Fruit fly (Drosophila melanogaster) whole organism, adult: Measurements from ENCODE around the gene bbx.
A peak's percentile ranks its signal among the peaks of the same experiment; 100 is the strongest.

Experiments used
- CG11617 ChIP-seq: fragments of 200-800 bp; sonication (Bioruptor generic); optimal IDR thresholded peaks from 2 replicates; lab custom pipeline; 2017; ENCODE audit warnings: mild to moderate bottlenecking, missing biosample characterization, missing genetic modification reagents, missing genetic modification characterization
- CG12768 ChIP-seq: fragments of 200-800 bp; sonication (Bioruptor generic); optimal IDR thresholded peaks from 2 replicates; lab custom pipeline; 2017; ENCODE audit warnings: missing biosample characterization, missing genetic modification characterization, mild to moderate bottlenecking, moderate library complexity, missing genetic modification reagents
- CG1620 ChIP-seq: fragments of 200-800 bp; sonication (Bioruptor generic); optimal IDR thresholded peaks from 2 replicates; lab custom pipeline; 2016; ENCODE audit warnings: missing biosample characterization, missing genetic modification characterization
- CG33017 ChIP-seq: fragments of 200-800 bp; sonication (Bioruptor generic); optimal IDR thresholded peaks from 2 replicates; lab custom pipeline; 2018; ENCODE audit warnings: missing biosample characterization, mild to moderate bottlenecking, missing genetic modification characterization, moderate library complexity
- CG5204 ChIP-seq: fragments of 200-800 bp; sonication (Bioruptor generic); optimal IDR thresholded peaks from 2 replicates; lab custom pipeline; 2016; ENCODE audit warnings: missing biosample characterization, missing genetic modification characterization
- CG7101 ChIP-seq: fragments of 200-800 bp; sonication (Bioruptor generic); optimal IDR thresholded peaks from 2 replicates; lab custom pipeline; 2018; ENCODE audit warnings: missing biosample characterization, mild to moderate bottlenecking, missing genetic modification characterization, moderate library complexity
- Mnt ChIP-seq: fragments of 200-800 bp; sonication (Bioruptor generic); optimal IDR thresholded peaks from 2 replicates; lab custom pipeline; 2016; ENCODE audit warnings: missing biosample characterization, mild to moderate bottlenecking, missing genetic modification characterization
- bab1 ChIP-seq: fragments of 200-800 bp; sonication (Bioruptor generic); optimal IDR thresholded peaks from 3 replicates; lab custom pipeline; 2019; ENCODE audit warnings: missing biosample characterization, mild to moderate bottlenecking, missing genetic modification characterization, moderate library complexity
- cnc ChIP-seq, 2 experiments: fragments of >200 bp; optimal IDR thresholded peaks; 2 replicates each; lab custom pipeline; 2017
- kay ChIP-seq: fragments of 200-800 bp; sonication (Bioruptor generic); peaks from one replicate; lab custom pipeline; 2016; ENCODE audit warnings: missing biosample characterization, missing genetic modification characterization, borderline replicate concordance
- pad ChIP-seq: fragments of 200-800 bp; sonication (Bioruptor generic); optimal IDR thresholded peaks from 3 replicates; lab custom pipeline; 2017; ENCODE audit warnings: missing biosample characterization, missing genetic modification characterization, mild to moderate bottlenecking, moderate library complexity, missing genetic modification reagents
- toe ChIP-seq: fragments of 200-800 bp; sonication (Bioruptor generic); optimal IDR thresholded peaks from 2 replicates; lab custom pipeline; 2016; ENCODE audit warnings: missing biosample characterization, missing genetic modification characterization

- TF ChIP-seq cnc (optimal IDR thresholded peaks at IDR 0.05; lab: Kevin White, UChicago), result no peak
- no peak for TF ChIP-seq bab1 (GFP tag; lab: Kevin White, UChicago)
- no peak for TF ChIP-seq CG33017 (tag; lab: Kevin White, UChicago)
- TF ChIP-seq CG5204 (GFP tag; lab: Kevin White, UChicago), result no peak
- no peak for TF ChIP-seq pad
- peak; percentile 18 for TF ChIP-seq Mnt (GFP tag; lab: Kevin White, UChicago)
- no peak for TF ChIP-seq kay (GFP tag; lab: Kevin White, UChicago)
- TF ChIP-seq CG1620 (GFP tag; lab: Kevin White, UChicago), result no peak
- no peak for TF ChIP-seq CG12768 (GFP tag; lab: Kevin White, UChicago)
- TF ChIP-seq CG11617 (GFP tag; lab: Kevin White, UChicago), result no peak
- TF ChIP-seq toe (GFP tag; lab: Kevin White, UChicago), result no peak
- TF ChIP-seq CG7101 (tag; lab: Kevin White, UChicago), result no peak
These were observed 2.6 kb downstream of the bbx start for dm6 chrX:21365421-21365820.
